Worm (Caenorhabditis elegans): ENCODE data around the gene F09F9.5.
A peak's percentile ranks its signal among the peaks of the same experiment; 100 is the strongest.

DNA sequence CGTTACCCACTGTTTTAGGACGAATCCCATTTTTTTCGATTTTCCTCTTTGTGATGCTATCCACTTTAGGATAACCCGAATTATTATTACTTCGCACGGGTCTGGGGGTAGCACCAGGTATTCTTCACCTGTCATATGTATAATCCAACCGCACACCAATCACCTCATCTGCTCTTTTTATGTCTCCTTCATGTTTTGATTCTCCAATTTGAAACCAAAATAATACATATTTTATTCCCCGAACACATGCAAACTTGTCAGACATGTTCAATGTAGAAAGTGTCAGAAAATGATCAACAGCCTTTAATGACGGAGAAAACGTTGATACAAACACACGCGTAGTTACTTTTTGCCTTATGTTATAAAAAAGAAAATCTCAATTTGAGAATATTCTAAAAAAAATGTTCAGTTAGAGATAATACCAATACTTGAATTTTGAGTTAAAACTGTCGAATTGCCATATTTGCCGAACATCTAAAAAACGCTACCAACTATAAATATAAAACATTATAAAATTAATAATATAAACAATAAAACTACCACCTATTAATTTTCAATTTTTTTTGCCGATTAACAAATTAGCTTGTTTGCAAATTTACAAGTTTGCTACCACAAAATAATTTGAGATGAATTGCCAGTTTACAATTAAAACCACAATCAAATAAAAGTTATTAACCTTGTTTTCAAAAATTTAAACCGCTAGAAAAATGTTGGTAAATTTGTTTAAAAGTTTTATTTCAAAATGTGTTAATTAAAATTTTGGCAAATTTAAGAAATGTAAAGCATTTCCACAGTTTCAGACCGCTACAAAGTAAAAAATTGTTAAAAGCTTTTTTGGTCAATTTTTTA lies 30.1 kb downstream of the F09F9.5 start:
- TF ChIP-seq fkh-10 (GFP tag; optimal IDR thresholded peaks at IDR 0.05) (no peak), lin-13 (GFP tag; optimal IDR thresholded peaks at IDR 0.05) (no peak), C04F5.9 (tag; optimal IDR thresholded peaks at IDR 0.05) (no peak), elt-3 (tag; optimal IDR thresholded peaks at IDR 0.05) (no peak), tbx-2 (tag; optimal IDR thresholded peaks at IDR 0.05) (no peak), ama-1 (optimal IDR thresholded peaks at IDR 0.05) (peak; percentile 32)

Measured in whole organism, L1 larva.